Worm (Caenorhabditis elegans): Measurements from ENCODE around the gene T22F3.7.
"Not testable (repeated sequence)": the region's sequence is repeated elsewhere in the genome, so short reads cannot be mapped to it uniquely, and the experiment has no call there.

The T22F3.7 gene

ce11 chrV:3579248-3579647 lies 21.2 kb downstream of the T22F3.7 start (continued):
- TF ChIP-seq egl-27 (tag; optimal IDR thresholded peaks at IDR 0.05) (no peak), nhr-12 (tag; optimal IDR thresholded peaks at IDR 0.05) (no peak), C04F5.9 (tag; optimal IDR thresholded peaks at IDR 0.05) (no peak)

- TF ChIP-seq blmp-1 (tag; optimal IDR thresholded peaks at IDR 0.05) (no peak), dpl-1 (GFP tag; optimal IDR thresholded peaks at IDR 0.05) (peak in 2 of 3 experiments; percentile 24 to 70), hlh-4 (tag; optimal IDR thresholded peaks at IDR 0.05) (no peak), nhr-12 (tag; optimal IDR thresholded peaks at IDR 0.05) (no peak), pqm-1 (tag; optimal IDR thresholded peaks at IDR 0.05) (no peak), lin-13 (GFP tag; optimal IDR thresholded peaks at IDR 0.05) (no peak), ztf-11 (tag; optimal IDR thresholded peaks at IDR 0.05) (no peak), F16B12.6 (tag; optimal IDR thresholded peaks at IDR 0.05) (peak; percentile 32), efl-3 (GFP tag; optimal IDR thresholded peaks at IDR 0.05) (no peak), efl-1 (optimal IDR thresholded peaks at IDR 0.05) (peak; percentile 46 to 73), efl-1 (GFP tag; optimal IDR thresholded peaks at IDR 0.05 in 1 of 2) (peak; percentile 64 to 90), ama-1 (optimal IDR thresholded peaks at IDR 0.05) (no peak), lin-35 (GFP tag; optimal IDR thresholded peaks at IDR 0.05) (peak; percentile 6 to 54), lsy-2 (tag; optimal IDR thresholded peaks at IDR 0.05) (peak; percentile 64 to 92), elt-3 (tag; optimal IDR thresholded peaks at IDR 0.05) (no peak), alr-1 (tag; optimal IDR thresholded peaks at IDR 0.05; ENCODE audit: borderline replicate concordance) (no peak), dsc-1 (tag; optimal IDR thresholded peaks at IDR 0.05) (no peak), grh-1 (GFP tag; IDR thresholded peaks at IDR 0.05) (no peak)
These were observed 21.7 kb downstream of the T22F3.7 start, which contains the start of gene pygl-1 for ce11 chrV:3578813-3579212. Gene pygl-1 (plus strand): TSS chrV:3579023.

ce11 chrV:3575759-3576158 lies 24.7 kb downstream of the T22F3.7 start, which contains the start of gene grl-27:
Gene grl-27 (minus strand): TSS chrV:3575859.
- TF ChIP-seq ztf-11 (tag; optimal IDR thresholded peaks at IDR 0.05) (no peak), unc-62 (GFP tag; optimal IDR thresholded peaks at IDR 0.05) (no peak), ceh-8 (GFP tag; optimal IDR thresholded peaks at IDR 0.05) (no peak), ceh-82 (tag; optimal IDR thresholded peaks at IDR 0.05) (no peak), mef-2 (tag; optimal IDR thresholded peaks at IDR 0.05) (no peak), fkh-4 (tag; optimal IDR thresholded peaks at IDR 0.05; ENCODE audit: borderline replicate concordance) (no peak), nhr-11 (tag; optimal IDR thresholded peaks at IDR 0.05) (no peak), lin-14 (GFP tag; optimal IDR thresholded peaks at IDR 0.05) (no peak), nhr-28 (tag; optimal IDR thresholded peaks at IDR 0.05) (no peak), alr-1 (tag; optimal IDR thresholded peaks at IDR 0.05; ENCODE audit: borderline replicate concordance) (no peak), snpc-4 (tag; optimal IDR thresholded peaks at IDR 0.05) (no peak), egl-13 (tag; optimal IDR thresholded peaks at IDR 0.05) (no peak), jun-1 (tag; optimal IDR thresholded peaks at IDR 0.05) (no peak), tbx-2 (tag; optimal IDR thresholded peaks at IDR 0.05) (no peak), nhr-237 (tag; optimal IDR thresholded peaks at IDR 0.05) (no peak), lin-35 (GFP tag; optimal IDR thresholded peaks at IDR 0.05) (no peak)

ce11 chrV:3572408-3572807 lies 28.1 kb downstream of the T22F3.7 start, which contains the start of gene F40C5.1:
Gene F40C5.1 (plus strand): TSS chrV:3572708.
- TF ChIP-seq nhr-19 (GFP tag; conservative IDR thresholded peaks at IDR 0.05); lin-15B (tag; optimal IDR thresholded peaks at IDR 0.05); mab-9 (GFP tag; IDR thresholded peaks at IDR 0.05): not testable (repeated sequence)

- TF ChIP-seq unc-62 (GFP tag; optimal IDR thresholded peaks at IDR 0.05); elt-3 (tag; optimal IDR thresholded peaks at IDR 0.05); zag-1 (tag; optimal IDR thresholded peaks at IDR 0.05): not testable (repeated sequence)
These were observed 29.8 kb downstream of the T22F3.7 start, which contains the start of gene F40C5.2 for ce11 chrV:3570695-3571094. Gene F40C5.2 (plus strand): TSS chrV:3570995.

All from whole organism, L1 larva.